Fruit fly (Drosophila melanogaster): ENCODE measurements around the gene glec.

The glec gene

dm6 chr3R:21864992-21865391 lies 8.9 kb upstream of the glec start, which contains the start of gene lsn (continued):
- no peak for TF ChIP-seq cas (GFP tag; IDR thresholded peaks at IDR 0.05)
- TF ChIP-seq Mrtf (GFP tag; IDR thresholded peaks at IDR 0.05), result no peak
- no peak for TF ChIP-seq dan (GFP tag; IDR thresholded peaks at IDR 0.05)
- no peak for TF ChIP-seq CG10654 (GFP tag; optimal IDR thresholded peaks at IDR 0.05)
- TF ChIP-seq CG2199 (GFP tag; IDR thresholded peaks at IDR 0.05), result no peak
- TF ChIP-seq CG7372 (GFP tag; IDR thresholded peaks at IDR 0.05), result no peak
- no peak for TF ChIP-seq CG17361 (GFP tag; IDR thresholded peaks at IDR 0.05)
- TF ChIP-seq fd3F (GFP tag; optimal IDR thresholded peaks at IDR 0.05), result peak; percentile 59
- TF ChIP-seq CG9797 (GFP tag; optimal IDR thresholded peaks at IDR 0.05), result no peak
- no peak for TF ChIP-seq Opbp (GFP tag; IDR thresholded peaks at IDR 0.05; ENCODE audit: partially characterized antibody)
- TF ChIP-seq CG3847 (GFP tag; IDR thresholded peaks at IDR 0.05), result no peak
- no peak for TF ChIP-seq seq (GFP tag; IDR thresholded peaks at IDR 0.05)
- TF ChIP-seq az2 (GFP tag; optimal IDR thresholded peaks at IDR 0.05), result no peak
- no peak for TF ChIP-seq insv (GFP tag; optimal IDR thresholded peaks at IDR 0.05)
- no peak for TF ChIP-seq gsb (GFP tag; IDR thresholded peaks at IDR 0.05)
- no peak for TF ChIP-seq CG9876 (GFP tag; optimal IDR thresholded peaks at IDR 0.05)
- no peak for TF ChIP-seq knrl (GFP tag; IDR thresholded peaks at IDR 0.05; ENCODE audit: partially characterized antibody)
- TF ChIP-seq cato (GFP tag; optimal IDR thresholded peaks at IDR 0.05; ENCODE audit: borderline replicate concordance), result no peak
- no peak for TF ChIP-seq CG6689 (GFP tag; IDR thresholded peaks at IDR 0.05)
- peak; percentile 8 for TF ChIP-seq stwl (tag; optimal IDR thresholded peaks at IDR 0.05)
- TF ChIP-seq oc (tag; optimal IDR thresholded peaks at IDR 0.05), result peak; percentile 8
- TF ChIP-seq tup (GFP tag; optimal IDR thresholded peaks at IDR 0.05), result no peak
- no peak for TF ChIP-seq slou (GFP tag; optimal IDR thresholded peaks at IDR 0.05)
- peak; percentile 4 for TF ChIP-seq Fer3 (tag; optimal IDR thresholded peaks at IDR 0.05)
- TF ChIP-seq nerfin-1 (tag; optimal IDR thresholded peaks at IDR 0.05), result peak; percentile 20
- no peak for TF ChIP-seq CG1647 (GFP tag; optimal IDR thresholded peaks at IDR 0.05)
- TF ChIP-seq odd (GFP tag; optimal IDR thresholded peaks at IDR 0.05), result peak; percentile 38
- peak; percentile 65 for TF ChIP-seq sd (tag; optimal IDR thresholded peaks at IDR 0.05)
- TF ChIP-seq Fer1 (GFP tag; optimal IDR thresholded peaks at IDR 0.05), result peak; percentile 57
- TF ChIP-seq bsh (GFP tag; optimal IDR thresholded peaks at IDR 0.05), result peak in 1 of 2 experiments; percentile 72
- TF ChIP-seq H15 (GFP tag; IDR thresholded peaks at IDR 0.05), result no peak
- no peak for TF ChIP-seq dpn (GFP tag; optimal IDR thresholded peaks at IDR 0.05)
- TF ChIP-seq chif (GFP tag; optimal IDR thresholded peaks at IDR 0.05), result peak in 1 of 2 experiments; percentile 1
- TF ChIP-seq psq (GFP tag; optimal IDR thresholded peaks at IDR 0.05), result no peak
- TF ChIP-seq CG4424 (GFP tag; optimal IDR thresholded peaks at IDR 0.05), result no peak
- TF ChIP-seq Chrac-16 (GFP tag; optimal IDR thresholded peaks at IDR 0.05), result no peak
- TF ChIP-seq Lpt (GFP tag; optimal IDR thresholded peaks at IDR 0.05), result no peak
- no peak for TF ChIP-seq Ets97D (GFP tag; optimal IDR thresholded peaks at IDR 0.05)
- peak; percentile 37 to 90 for TF ChIP-seq crp (GFP tag; optimal IDR thresholded peaks at IDR 0.05)
- no peak for TF ChIP-seq CG10462 (GFP tag; optimal IDR thresholded peaks at IDR 0.05)
- TF ChIP-seq CG3281 (GFP tag; optimal IDR thresholded peaks at IDR 0.05), result peak; percentile 40
- TF ChIP-seq BEAF-32 (GFP tag; optimal IDR thresholded peaks at IDR 0.05), result peak; percentile 13
- TF ChIP-seq lola (GFP tag; optimal IDR thresholded peaks at IDR 0.05), result peak in 1 of 3 experiments; percentile 31
- TF ChIP-seq Hey (tag; optimal IDR thresholded peaks at IDR 0.05), result no peak
- TF ChIP-seq nmo (GFP tag; optimal IDR thresholded peaks at IDR 0.05), result no peak
- TF ChIP-seq CG32532 (GFP tag; IDR thresholded peaks at IDR 0.05), result no peak
- no peak for TF ChIP-seq CG7928 (GFP tag; optimal IDR thresholded peaks at IDR 0.05)
- TF ChIP-seq CG4404 (GFP tag; IDR thresholded peaks at IDR 0.05), result no peak
- no peak for TF ChIP-seq CG1602 (GFP tag; optimal IDR thresholded peaks at IDR 0.05)
- TF ChIP-seq her (GFP tag; optimal IDR thresholded peaks at IDR 0.05), result no peak
- no peak for TF ChIP-seq NFAT (GFP tag; IDR thresholded peaks at IDR 0.05)
